Fruit fly (Drosophila melanogaster) Kc167 (cell line): ENCODE results near the gene gammaTub23C.

Source experiments
- Myc ChIP-seq: fragments of >200 bp; optimal IDR thresholded peaks from 2 replicates; lab custom pipeline; 2017; ENCODE audit warnings: missing external identifiers
- h ChIP-seq: fragments of >200 bp; optimal IDR thresholded peaks from 3 replicates; lab custom pipeline; 2018; ENCODE audit warnings: missing external identifiers
- insv ChIP-seq: fragments of >200 bp; optimal IDR thresholded peaks from 3 replicates; lab custom pipeline; 2018; ENCODE audit warnings: missing external identifiers
- psq ChIP-seq: fragments of >200 bp; optimal IDR thresholded peaks from 2 replicates; lab custom pipeline; 2017; ENCODE audit warnings: missing external identifiers
- ttk ChIP-seq: sonication (Bioruptor generic); optimal IDR thresholded peaks from 2 replicates; lab custom pipeline; 2017; ENCODE audit warnings: missing external identifiers

- TF ChIP-seq ttk (lab: Kevin White, UChicago) = no peak
- no peak for TF ChIP-seq insv (lab: Kevin White, UChicago)
- no peak for TF ChIP-seq psq
- no peak for TF ChIP-seq h (lab: Kevin White, UChicago)
- TF ChIP-seq Myc (lab: Kevin White, UChicago) = no peak
Measured at dm6 chr2L:2942639-2943038, 30.1 kb upstream of the gammaTub23C start.
